Fruit fly (Drosophila melanogaster) whole organism, embryonic: ENCODE data around the gene cnir.
A peak's percentile ranks its signal among the peaks of the same experiment; 100 is the strongest.

Experiments
- B-H1 ChIP-seq: fragments of 200-800 bp; sonication (Bioruptor generic); IDR thresholded peaks from 3 replicates; pipeline ENCODE4 v1.3.6; 2022; ENCODE audit warnings: missing biosample characterization, missing genetic modification characterization
- CG10147 ChIP-seq: fragments of 200-800 bp; sonication (Bioruptor generic); optimal IDR thresholded peaks from 2 replicates; lab custom pipeline; 2019; ENCODE audit warnings: missing biosample characterization, mild to moderate bottlenecking, missing genetic modification characterization, moderate library complexity
- CG10267 ChIP-seq: fragments of 200-800 bp; sonication (Bioruptor generic); optimal IDR thresholded peaks from 2 replicates; lab custom pipeline; 2018; ENCODE audit warnings: missing biosample characterization, mild to moderate bottlenecking, missing genetic modification characterization, moderate library complexity
- CG11723 ChIP-seq: fragments of 200-800 bp; sonication (Bioruptor generic); optimal IDR thresholded peaks from 2 replicates; lab custom pipeline; 2017; ENCODE audit warnings: missing biosample characterization, mild to moderate bottlenecking, missing genetic modification characterization
- CG12104 ChIP-seq: fragments of 200-800 bp; sonication (Bioruptor generic); optimal IDR thresholded peaks from 3 replicates; lab custom pipeline; 2016; ENCODE audit warnings: missing biosample characterization, missing genetic modification characterization
- CG1233 ChIP-seq: fragments of 200-800 bp; sonication (Bioruptor generic); optimal IDR thresholded peaks from 4 replicates; lab custom pipeline; 2018; ENCODE audit warnings: missing biosample characterization, mild to moderate bottlenecking, missing genetic modification characterization
- CG1647 ChIP-seq: fragments of 200-800 bp; sonication (Bioruptor generic); optimal IDR thresholded peaks from 3 replicates; lab custom pipeline; 2016; ENCODE audit warnings: missing biosample characterization, missing genetic modification characterization
- CG16813 ChIP-seq: fragments of 200-800 bp; sonication (Bioruptor generic); IDR thresholded peaks from 3 replicates; pipeline ENCODE4 v1.3.6; 2022; ENCODE audit warnings: missing biosample characterization, missing genetic modification characterization; ENCODE audit not compliant: partially characterized antibody
- CG17385 ChIP-seq: fragments of 200-800 bp; sonication (Bioruptor generic); optimal IDR thresholded peaks from 3 replicates; lab custom pipeline; 2018; ENCODE audit warnings: missing biosample characterization, mild to moderate bottlenecking, missing genetic modification characterization
- CG1792 ChIP-seq: fragments of 200-800 bp; sonication (Bioruptor generic); optimal IDR thresholded peaks from 2 replicates; lab custom pipeline; 2016; ENCODE audit warnings: missing biosample characterization, missing genetic modification characterization
- CG1832 ChIP-seq: fragments of 200-800 bp; sonication (Bioruptor generic); optimal IDR thresholded peaks from 2 replicates; lab custom pipeline; 2017; ENCODE audit warnings: missing biosample characterization, mild to moderate bottlenecking, missing genetic modification characterization, inconsistent platforms
- CG30020 ChIP-seq: fragments of 200-800 bp; optimal IDR thresholded peaks from 2 replicates; lab custom pipeline; 2019; ENCODE audit warnings: missing biosample characterization, mild to moderate bottlenecking, missing genetic modification characterization, moderate library complexity
- CG33213 ChIP-seq: fragments of 200-800 bp; sonication (Bioruptor generic); optimal IDR thresholded peaks from 3 replicates; lab custom pipeline; 2016; ENCODE audit warnings: missing biosample characterization, missing genetic modification characterization
- CG3995 ChIP-seq: fragments of 200-800 bp; sonication (Bioruptor generic); optimal IDR thresholded peaks from 3 replicates; lab custom pipeline; 2016; ENCODE audit warnings: missing biosample characterization, missing genetic modification characterization
- CG4282 ChIP-seq: fragments of 200-800 bp; sonication (Bioruptor generic); optimal IDR thresholded peaks from 2 replicates; lab custom pipeline; 2016; ENCODE audit warnings: missing biosample characterization, missing genetic modification characterization
- CG6654 ChIP-seq: fragments of 200-800 bp; sonication (Bioruptor generic); optimal IDR thresholded peaks from 2 replicates; lab custom pipeline; 2017; ENCODE audit warnings: missing biosample characterization, mild to moderate bottlenecking, missing genetic modification characterization
- CG7928 ChIP-seq: fragments of 200-800 bp; sonication (Bioruptor generic); optimal IDR thresholded peaks from 2 replicates; lab custom pipeline; 2017; ENCODE audit warnings: missing biosample characterization, mild to moderate bottlenecking, missing genetic modification characterization
- CG8388 ChIP-seq: fragments of 200-800 bp; sonication (Bioruptor generic); optimal IDR thresholded peaks from 2 replicates; lab custom pipeline; 2019; ENCODE audit warnings: missing biosample characterization, mild to moderate bottlenecking, missing genetic modification characterization, moderate library complexity
- CG8478 ChIP-seq: fragments of >200 bp; optimal IDR thresholded peaks from 2 replicates; lab custom pipeline; 2018
- CG8944 ChIP-seq: fragments of 200-800 bp; sonication (Bioruptor generic); optimal IDR thresholded peaks from 3 replicates; lab custom pipeline; 2016; ENCODE audit warnings: missing biosample characterization, missing genetic modification characterization
- D ChIP-seq, 2 experiments: fragments of 200-800 bp in 1 of 2; fragments of >200 bp in 1 of 2; sonication (Bioruptor generic) in 1 of 2; optimal IDR thresholded peaks; 2 replicates in 1 of 2; 3 replicates in 1 of 2; lab custom pipeline; 2017; ENCODE audit warnings: mild to moderate bottlenecking in 1 of 2, missing biosample characterization in 1 of 2, missing genetic modification characterization in 1 of 2, missing genetic modification reagents in 1 of 2
- Elba2 ChIP-seq: fragments of 200-800 bp; sonication (Bioruptor generic); optimal IDR thresholded peaks from 3 replicates; lab custom pipeline; 2016; ENCODE audit warnings: missing biosample characterization, missing genetic modification characterization
- Gug ChIP-seq: fragments of 200-800 bp; sonication (Bioruptor generic); IDR thresholded peaks from 4 replicates; pipeline ENCODE4 v1.3.6; 2022; ENCODE audit warnings: missing biosample characterization, missing genetic modification characterization
- H2.0 ChIP-seq: fragments of 200-800 bp; sonication (Bioruptor generic); IDR thresholded peaks from 2 replicates; pipeline ENCODE4 v1.3.6; 2022; ENCODE audit warnings: missing biosample characterization, missing genetic modification characterization
- HLH3B ChIP-seq: fragments of 200-800 bp; sonication (Bioruptor generic); IDR thresholded peaks from 2 replicates; pipeline ENCODE4 v1.3.6; 2022; ENCODE audit warnings: missing biosample characterization, missing genetic modification characterization
- Hsf ChIP-seq: fragments of 200-800 bp; sonication (Bioruptor generic); optimal IDR thresholded peaks from 3 replicates; lab custom pipeline; 2016; ENCODE audit warnings: missing biosample characterization, missing genetic modification characterization
- Nf-YB ChIP-seq: fragments of 200-800 bp; sonication (Bioruptor generic); optimal IDR thresholded peaks from 3 replicates; lab custom pipeline; 2019; ENCODE audit warnings: missing biosample characterization, mild to moderate bottlenecking, missing genetic modification characterization, moderate library complexity
- Pdp1 ChIP-seq, 2 experiments: fragments of 200-800 bp; sonication (Bioruptor generic); optimal IDR thresholded peaks; 3 replicates each; lab custom pipeline; 2016; ENCODE audit warnings: missing biosample characterization in 2 of 2, missing genetic modification characterization in 2 of 2, mild to moderate bottlenecking in 1 of 2, moderate library complexity in 1 of 2
- ab ChIP-seq: fragments of 200-800 bp; sonication (Bioruptor generic); optimal IDR thresholded peaks from 2 replicates; lab custom pipeline; 2016; ENCODE audit warnings: missing biosample characterization, missing genetic modification characterization
- ap ChIP-seq: fragments of 200-800 bp; sonication (Bioruptor generic); IDR thresholded peaks from 2 replicates; pipeline ENCODE4 v1.3.6; 2022; ENCODE audit warnings: missing biosample characterization, missing genetic modification characterization
- chm ChIP-seq: fragments of 200-800 bp; sonication (Bioruptor generic); IDR thresholded peaks from 2 replicates; pipeline ENCODE4 v1.3.6; 2022; ENCODE audit warnings: missing biosample characterization, missing genetic modification characterization
- dimm ChIP-seq: fragments of 200-800 bp; sonication (Bioruptor generic); IDR thresholded peaks from 2 replicates; pipeline ENCODE4 v1.3.6; 2022; ENCODE audit warnings: missing biosample characterization, missing genetic modification characterization
- dmrt99B ChIP-seq: fragments of 200-800 bp; sonication (Bioruptor generic); optimal IDR thresholded peaks from 2 replicates; lab custom pipeline; 2018; ENCODE audit warnings: missing biosample characterization, mild to moderate bottlenecking, missing genetic modification characterization, moderate library complexity
- esg ChIP-seq: fragments of 200-800 bp; sonication (Bioruptor generic); conservative IDR thresholded peaks from 2 replicates; pipeline ENCODE4 v1.3.6; 2022; ENCODE audit warnings: missing biosample characterization, missing genetic modification characterization
- ewg ChIP-seq: fragments of 200-800 bp; sonication (Bioruptor generic); optimal IDR thresholded peaks from 3 replicates; lab custom pipeline; 2017; ENCODE audit warnings: mild to moderate bottlenecking, missing biosample characterization, missing genetic modification reagents, missing genetic modification characterization
- fd102C ChIP-seq: fragments of 200-800 bp; sonication (Bioruptor generic); optimal IDR thresholded peaks from 2 replicates; lab custom pipeline; 2018; ENCODE audit warnings: missing biosample characterization, mild to moderate bottlenecking, missing genetic modification characterization, moderate library complexity
- grn ChIP-seq: fragments of 200-800 bp; sonication (Bioruptor generic); optimal IDR thresholded peaks from 3 replicates; lab custom pipeline; 2017; ENCODE audit warnings: missing biosample characterization, missing genetic modification characterization
- jigr1 ChIP-seq: fragments of 200-800 bp; sonication (Bioruptor generic); IDR thresholded peaks from 3 replicates; pipeline ENCODE4 v1.3.6; 2022; ENCODE audit warnings: missing biosample characterization, missing genetic modification characterization
- lbe ChIP-seq: fragments of 200-800 bp; sonication (Bioruptor generic); optimal IDR thresholded peaks from 2 replicates; lab custom pipeline; 2016; ENCODE audit warnings: missing biosample characterization, mild to moderate bottlenecking, missing genetic modification characterization
- lov ChIP-seq, 2 experiments: fragments of 200-800 bp in 1 of 2; fragments of >200 bp in 1 of 2; sonication (Bioruptor generic) in 1 of 2; IDR thresholded peaks in 1 of 2; optimal IDR thresholded peaks in 1 of 2; 2 replicates in 1 of 2; 3 replicates in 1 of 2; pipeline versions ENCODE4 v1.3.6 to Lab custom; 2017 to 2022; ENCODE audit warnings: missing biosample characterization in 1 of 2, missing genetic modification characterization in 1 of 2
- nmo ChIP-seq: fragments of 200-800 bp; sonication (Bioruptor generic); optimal IDR thresholded peaks from 2 replicates; lab custom pipeline; 2018; ENCODE audit warnings: missing biosample characterization, mild to moderate bottlenecking, missing genetic modification characterization, moderate library complexity
- pum ChIP-seq: fragments of 200-800 bp; sonication (Bioruptor generic); optimal IDR thresholded peaks from 2 replicates; lab custom pipeline; 2016; ENCODE audit warnings: missing biosample characterization, missing genetic modification characterization
- sc ChIP-seq, 3 experiments: fragments of >200 bp in 2 of 3; fragments of 200-800 bp in 1 of 3; sonication (Bioruptor generic) in 1 of 3; optimal IDR thresholded peaks; 2 replicates in 2 of 3; 3 replicates in 1 of 3; lab custom pipeline; 2017; ENCODE audit warnings: mild to moderate bottlenecking in 1 of 3, missing biosample characterization in 1 of 3, missing genetic modification characterization in 1 of 3, missing genetic modification reagents in 1 of 3
- sima ChIP-seq: fragments of 200-800 bp; sonication (Bioruptor generic); optimal IDR thresholded peaks from 2 replicates; lab custom pipeline; 2016; ENCODE audit warnings: missing biosample characterization, missing genetic modification characterization
- stc ChIP-seq: fragments of 200-800 bp; sonication (Bioruptor generic); IDR thresholded peaks from 2 replicates; pipeline ENCODE4 v1.3.6; 2022; ENCODE audit warnings: missing biosample characterization, missing genetic modification characterization
- stwl ChIP-seq: fragments of 200-800 bp; sonication (Bioruptor generic); optimal IDR thresholded peaks from 3 replicates; lab custom pipeline; 2018; ENCODE audit warnings: missing biosample characterization, mild to moderate bottlenecking, missing genetic modification characterization, moderate library complexity
- tna ChIP-seq: fragments of 200-800 bp; sonication (Bioruptor generic); IDR thresholded peaks from 2 replicates; pipeline ENCODE4 v1.3.6; 2022; ENCODE audit warnings: missing biosample characterization, missing genetic modification characterization; ENCODE audit not compliant: partially characterized antibody
- tup ChIP-seq: fragments of 200-800 bp; sonication (Bioruptor generic); optimal IDR thresholded peaks from 2 replicates; lab custom pipeline; 2016; ENCODE audit warnings: missing biosample characterization, mild to moderate bottlenecking, missing genetic modification characterization, moderate library complexity
- zfh2 ChIP-seq: fragments of 200-800 bp; sonication (Bioruptor generic); optimal IDR thresholded peaks from 2 replicates; lab custom pipeline; 2016; ENCODE audit warnings: missing biosample characterization, missing genetic modification characterization

cnir gene

dm6 chr2L:3037153-3037579 is 2.4 kb downstream of the cnir start, which contains the start of the genes CG17260 and SerRS (continued):
- TF ChIP-seq chm (peak; percentile 36; the same call in 1 of the 2 replicates), Elba2 (GFP tag; lab: Kevin White, UChicago) (peak; percentile 99), Hsf (GFP tag; lab: Kevin White, UChicago) (peak; percentile 97), sc (optimal IDR thresholded peaks at IDR 0.05; lab: Kevin White, UChicago) (no peak), sc (GFP tag; optimal IDR thresholded peaks at IDR 0.05; lab: Kevin White, UChicago) (no peak), jigr1 (GFP tag; lab: Robert Waterston, UW) (peak; percentile 85; the same call in 2 of the 3 replicates), stc (peak; percentile 86), stwl (tag; lab: Kevin White, UChicago) (peak; percentile 73), CG1792 (GFP tag; lab: Kevin White, UChicago) (peak; percentile 78), CG30020 (peak; percentile 77), sima (GFP tag; lab: Kevin White, UChicago) (peak; percentile 58), tup (GFP tag; lab: Kevin White, UChicago) (peak; percentile 91), pum (GFP tag; lab: Kevin White, UChicago) (peak; percentile 97), CG3995 (GFP tag; lab: Kevin White, UChicago) (peak; percentile 73), nmo (peak; percentile 96), HLH3B (GFP tag; lab: Robert Waterston, UW) (peak; percentile 85; the same call in 1 of the 2 replicates), CG17385 (peak; percentile 85), grn (peak; percentile 61), CG6654 (GFP tag; lab: Kevin White, UChicago) (peak; percentile 65), CG8388 (peak; percentile 89), zfh2 (GFP tag; lab: Kevin White, UChicago) (peak; percentile 97), H2.0 (GFP tag; lab: Robert Waterston, UW) (peak; percentile 86), Nf-YB (peak; percentile 70), ap (GFP tag; lab: Robert Waterston, UW) (peak; percentile 82), Gug (GFP tag; lab: Robert Waterston, UW) (peak; percentile 92), CG10267 (peak; percentile 97), ewg (peak; percentile 80), D (optimal IDR thresholded peaks at IDR 0.05; lab: Kevin White, UChicago) (no peak), D (GFP tag; optimal IDR thresholded peaks at IDR 0.05; lab: Kevin White, UChicago) (peak; percentile 76), CG1647 (GFP tag; lab: Kevin White, UChicago) (peak; percentile 89), lov (optimal IDR thresholded peaks at IDR 0.05; lab: Kevin White, UChicago) (no peak), lov (GFP tag; IDR thresholded peaks at IDR 0.05; lab: Robert Waterston, UW) (0 out of 3 replicates have a peak, but pooled peaks have one; percentile 35), CG1233 (GFP tag; lab: Kevin White, UChicago) (peak; percentile 87), CG11723 (GFP tag; lab: Kevin White, UChicago) (no peak), dmrt99B (tag; lab: Kevin White, UChicago) (no peak), CG8944 (peak; percentile 92), CG1832 (GFP tag; lab: Kevin White, UChicago) (no peak), esg (GFP tag; lab: Robert Waterston, UW) (peak; percentile 96), CG10147 (peak; percentile 90), CG33213 (peak; percentile 84), fd102C (peak; percentile 48), tna (no peak), dimm (peak; percentile 73), CG8478 (lab: Kevin White, UChicago) (no peak), CG16813 (GFP tag; lab: Robert Waterston, UW) (peak; percentile 61), CG12104 (GFP tag; lab: Kevin White, UChicago) (peak; percentile 89), B-H1 (GFP tag; lab: Robert Waterston, UW) (peak; percentile 88), CG7928 (GFP tag; lab: Kevin White, UChicago) (peak; percentile 66), ab (GFP tag; lab: Kevin White, UChicago) (peak; percentile 7), CG4282 (peak; percentile 54), lbe (GFP tag; lab: Kevin White, UChicago) (peak; percentile 93), Pdp1 (GFP tag; optimal IDR thresholded peaks at IDR 0.05; lab: Kevin White, UChicago) (peak; percentile 91 to 95)
